Fruit fly (Drosophila melanogaster): ENCODE data around the gene Pde9.

Gene Pde9

DNA sequence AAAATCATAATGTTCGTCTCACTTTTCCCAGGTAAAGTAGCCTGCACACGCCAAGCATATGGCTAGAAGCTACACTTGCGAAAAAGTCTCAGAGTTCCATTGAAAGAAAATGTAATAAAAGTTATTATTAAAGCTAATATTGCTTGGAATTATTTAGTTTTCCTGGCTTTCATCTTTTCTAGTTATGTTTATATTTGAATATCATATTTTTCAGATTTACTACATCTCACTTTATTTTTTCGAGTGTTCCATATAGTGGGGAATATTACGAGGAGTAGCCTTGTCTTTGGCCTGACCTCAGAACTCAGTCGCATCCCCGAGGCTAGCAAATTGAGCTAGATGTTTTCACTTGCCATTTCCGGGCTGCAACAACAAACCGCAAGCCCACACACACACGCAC lies 9.6 kb downstream of the Pde9 start:
- TF ChIP-seq CG7045 (GFP tag; optimal IDR thresholded peaks at IDR 0.05) (no peak), kay (GFP tag; ENCODE audit: borderline replicate concordance) (no peak), pad (GFP tag; optimal IDR thresholded peaks at IDR 0.05) (no peak), Crg-1 (GFP tag; optimal IDR thresholded peaks at IDR 0.05) (no peak), toe (GFP tag; optimal IDR thresholded peaks at IDR 0.05) (no peak), CG11617 (GFP tag; optimal IDR thresholded peaks at IDR 0.05) (no peak), tj (GFP tag; optimal IDR thresholded peaks at IDR 0.05) (no peak), Hr96 (GFP tag; optimal IDR thresholded peaks at IDR 0.05) (no peak), CG33017 (tag; optimal IDR thresholded peaks at IDR 0.05) (no peak), CG1620 (GFP tag; optimal IDR thresholded peaks at IDR 0.05) (no peak), CG5204 (GFP tag; optimal IDR thresholded peaks at IDR 0.05) (no peak), Clk (GFP tag; optimal IDR thresholded peaks at IDR 0.05) (no peak), cic (GFP tag; optimal IDR thresholded peaks at IDR 0.05) (no peak), cnc (optimal IDR thresholded peaks at IDR 0.05) (no peak), ovo (GFP tag; optimal IDR thresholded peaks at IDR 0.05) (no peak), CG7101 (tag; optimal IDR thresholded peaks at IDR 0.05) (no peak), CG14711 (tag; optimal IDR thresholded peaks at IDR 0.05) (no peak), bab1 (GFP tag; optimal IDR thresholded peaks at IDR 0.05) (no peak), Mnt (GFP tag; optimal IDR thresholded peaks at IDR 0.05) (no peak)

DNA sequence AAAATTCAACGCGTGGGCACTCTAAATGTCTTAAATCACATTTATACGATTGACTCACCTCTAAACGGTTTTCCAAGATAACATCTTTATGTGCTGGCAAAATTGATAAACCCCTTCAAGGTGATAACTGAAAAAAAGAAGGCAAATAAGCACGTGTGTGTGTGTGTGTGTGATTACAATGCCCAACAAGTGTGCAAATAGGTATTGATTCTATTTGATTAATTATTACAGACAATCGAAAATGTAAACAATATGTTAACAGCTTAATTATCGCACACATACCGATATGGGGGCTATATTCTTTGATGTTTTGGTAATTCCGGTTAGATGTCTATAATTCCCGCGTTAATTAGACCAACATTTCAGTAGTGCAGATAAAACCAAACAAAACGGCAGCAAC lies 10.6 kb downstream of the Pde9 start:
- TF ChIP-seq cnc (optimal IDR thresholded peaks at IDR 0.05) (no peak), kay (GFP tag; ENCODE audit: borderline replicate concordance) (peak; percentile 67)

DNA sequence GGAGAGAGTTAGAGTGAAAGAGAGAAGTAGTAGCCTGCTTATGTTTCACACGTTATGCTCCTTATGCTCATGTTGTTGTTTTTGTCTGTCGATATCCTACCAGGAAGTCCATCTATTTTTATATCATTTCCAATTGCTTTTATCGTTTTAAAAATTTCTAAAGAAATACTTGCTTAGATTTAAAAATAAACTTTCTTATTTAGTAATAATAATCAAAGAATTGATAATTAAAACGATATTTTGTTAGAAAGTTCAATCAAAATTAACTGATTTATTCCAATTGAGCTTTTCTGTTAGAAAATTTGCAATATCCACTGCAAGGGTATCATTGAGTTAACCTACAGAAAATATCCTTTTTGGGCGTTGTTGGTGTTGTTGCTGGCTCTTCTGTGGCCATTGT lies 27.3 kb downstream of the Pde9 start:
- TF ChIP-seq CG5204 (GFP tag; optimal IDR thresholded peaks at IDR 0.05) (no peak), bab1 (GFP tag; optimal IDR thresholded peaks at IDR 0.05) (no peak), CG12768 (GFP tag; optimal IDR thresholded peaks at IDR 0.05) (no peak), toe (GFP tag; optimal IDR thresholded peaks at IDR 0.05) (no peak), kay (GFP tag; ENCODE audit: borderline replicate concordance) (no peak), pad (GFP tag; optimal IDR thresholded peaks at IDR 0.05) (no peak), CG7045 (GFP tag; optimal IDR thresholded peaks at IDR 0.05) (no peak), cnc (optimal IDR thresholded peaks at IDR 0.05) (no peak), cic (GFP tag; optimal IDR thresholded peaks at IDR 0.05) (no peak), Mnt (GFP tag; optimal IDR thresholded peaks at IDR 0.05) (no peak), Hr96 (GFP tag; optimal IDR thresholded peaks at IDR 0.05) (no peak), CG1620 (GFP tag; optimal IDR thresholded peaks at IDR 0.05) (no peak), Crg-1 (GFP tag; optimal IDR thresholded peaks at IDR 0.05) (no peak), CG11617 (GFP tag; optimal IDR thresholded peaks at IDR 0.05) (no peak), Clk (GFP tag; optimal IDR thresholded peaks at IDR 0.05) (no peak), CG14711 (tag; optimal IDR thresholded peaks at IDR 0.05) (no peak)

DNA sequence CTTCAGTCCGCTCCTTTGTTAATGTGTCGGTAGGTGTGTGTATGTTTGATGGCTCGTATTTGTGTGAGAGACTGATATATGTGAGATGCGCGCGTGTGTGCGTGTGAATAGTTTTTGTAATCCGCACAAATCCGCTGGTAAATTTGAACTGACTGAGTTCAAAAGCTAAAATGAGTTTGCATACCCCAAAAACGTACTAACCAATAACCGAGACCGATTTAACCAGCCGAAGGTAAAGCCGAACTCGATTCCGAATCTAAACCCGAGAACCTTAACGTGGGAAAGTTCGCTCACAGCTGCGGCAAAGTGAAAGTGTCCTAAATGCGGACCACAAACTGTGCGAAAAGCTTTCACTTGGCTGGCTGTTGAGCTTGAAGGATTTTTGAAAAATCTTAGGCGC lies 28.5 kb downstream of the Pde9 start:
- no peak for TF ChIP-seq cnc (optimal IDR thresholded peaks at IDR 0.05)
- no peak for TF ChIP-seq tj (GFP tag; optimal IDR thresholded peaks at IDR 0.05)
- no peak for TF ChIP-seq Crg-1 (GFP tag; optimal IDR thresholded peaks at IDR 0.05)
- TF ChIP-seq CG7045 (GFP tag; optimal IDR thresholded peaks at IDR 0.05) = no peak
- no peak for TF ChIP-seq Hr96 (GFP tag; optimal IDR thresholded peaks at IDR 0.05)
- TF ChIP-seq kay (GFP tag; ENCODE audit: borderline replicate concordance) = no peak
- no peak for TF ChIP-seq CG1620 (GFP tag; optimal IDR thresholded peaks at IDR 0.05)

- TF ChIP-seq pad (GFP tag; optimal IDR thresholded peaks at IDR 0.05) (no peak), ovo (GFP tag; optimal IDR thresholded peaks at IDR 0.05) (no peak), CG12768 (GFP tag; optimal IDR thresholded peaks at IDR 0.05) (no peak), toe (GFP tag; optimal IDR thresholded peaks at IDR 0.05) (no peak), CG5204 (GFP tag; optimal IDR thresholded peaks at IDR 0.05) (no peak), tj (GFP tag; optimal IDR thresholded peaks at IDR 0.05) (no peak), CG11617 (GFP tag; optimal IDR thresholded peaks at IDR 0.05) (no peak), cnc (optimal IDR thresholded peaks at IDR 0.05) (no peak), Clk (GFP tag; optimal IDR thresholded peaks at IDR 0.05) (no peak), CG14711 (tag; optimal IDR thresholded peaks at IDR 0.05) (no peak), kay (GFP tag; ENCODE audit: borderline replicate concordance) (no peak), Hr96 (GFP tag; optimal IDR thresholded peaks at IDR 0.05) (no peak)
Observed at dm6 chrX:12857622-12858021, 39.5 kb downstream of the Pde9 start, which contains the start of gene CG4661. Gene CG4661 (minus strand): TSS chrX:12857722.

dm6 chrX:12841842-12842437 lies 55.2 kb downstream of the Pde9 start:
- TF ChIP-seq Hr96 (GFP tag; optimal IDR thresholded peaks at IDR 0.05) (no peak), Mnt (GFP tag; optimal IDR thresholded peaks at IDR 0.05) (no peak), pad (GFP tag; optimal IDR thresholded peaks at IDR 0.05) (no peak), CG1620 (GFP tag; optimal IDR thresholded peaks at IDR 0.05) (no peak), CG12768 (GFP tag; optimal IDR thresholded peaks at IDR 0.05) (no peak), cic (GFP tag; optimal IDR thresholded peaks at IDR 0.05) (no peak), CG33017 (tag; optimal IDR thresholded peaks at IDR 0.05) (no peak), kay (GFP tag; ENCODE audit: borderline replicate concordance) (no peak), tj (GFP tag; optimal IDR thresholded peaks at IDR 0.05) (no peak), CG7101 (tag; optimal IDR thresholded peaks at IDR 0.05) (no peak), bab1 (GFP tag; optimal IDR thresholded peaks at IDR 0.05) (no peak), Crg-1 (GFP tag; optimal IDR thresholded peaks at IDR 0.05) (no peak), CG7045 (GFP tag; optimal IDR thresholded peaks at IDR 0.05) (no peak), CG14711 (tag; optimal IDR thresholded peaks at IDR 0.05) (no peak), ovo (GFP tag; optimal IDR thresholded peaks at IDR 0.05) (no peak), toe (GFP tag; optimal IDR thresholded peaks at IDR 0.05) (no peak), Clk (GFP tag; optimal IDR thresholded peaks at IDR 0.05) (no peak), cnc (optimal IDR thresholded peaks at IDR 0.05) (no peak), CG11617 (GFP tag; optimal IDR thresholded peaks at IDR 0.05) (no peak)

All from whole organism, adult.